Fruit fly (Drosophila melanogaster): Measurements from ENCODE around the gene CG2955.

The CG2955 gene

DNA sequence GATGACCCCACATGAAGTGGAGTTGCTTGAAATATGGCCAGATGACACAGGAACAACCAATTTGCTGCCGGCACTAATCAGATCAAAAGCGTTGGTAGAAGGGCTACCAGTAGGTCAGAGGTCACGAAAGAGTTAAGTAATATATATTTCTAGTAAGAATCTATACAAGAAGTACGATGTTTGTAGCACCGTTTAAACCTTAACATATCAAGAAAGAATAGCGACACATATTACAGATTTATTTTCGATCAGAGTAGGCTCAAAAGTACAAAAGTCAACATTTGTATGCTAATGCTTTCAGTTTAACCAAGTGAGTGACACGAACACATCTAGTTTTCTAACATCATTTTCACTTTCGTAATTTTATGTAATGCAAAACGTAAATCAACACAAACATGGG lies at the start of gene CG2955:
CG2955 (plus strand) TSS at position 301 of the 400 bp plus-strand sequence.
- TF ChIP-seq CG17806 (tag; optimal IDR thresholded peaks at IDR 0.05) (no peak), D1 (tag; optimal IDR thresholded peaks at IDR 0.05) (no peak)

DNA sequence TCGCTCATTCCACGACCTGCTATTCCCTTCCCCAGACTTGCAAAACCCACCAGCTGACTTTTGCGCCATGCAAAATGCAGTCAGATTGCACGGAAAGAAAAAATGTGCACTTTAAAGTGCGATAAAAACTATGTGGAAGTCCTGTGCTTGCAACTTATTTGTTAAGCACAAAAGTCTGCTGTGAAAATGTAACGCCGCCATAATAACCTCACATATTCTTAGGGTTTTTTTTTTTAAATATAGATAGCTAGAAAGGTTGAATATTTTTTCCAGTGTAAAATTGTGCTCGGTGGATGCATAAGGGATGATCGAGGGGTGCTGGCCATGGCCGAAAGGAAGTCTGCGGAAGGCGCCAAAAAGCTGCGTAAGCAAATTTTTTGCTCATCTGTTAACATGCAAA lies 38.9 kb upstream of the CG2955 start:
- TF ChIP-seq EcR (GFP tag; optimal IDR thresholded peaks at IDR 0.05) = no peak
- no peak for TF ChIP-seq CG12605 (GFP tag; IDR thresholded peaks at IDR 0.05)
- peak; percentile 4 for TF ChIP-seq CG9948 (tag; optimal IDR thresholded peaks at IDR 0.05)
- TF ChIP-seq CG13204 (GFP tag; optimal IDR thresholded peaks at IDR 0.05) = no peak
- no peak for TF ChIP-seq Ets98B (GFP tag; IDR thresholded peaks at IDR 0.05)
- peak; percentile 12 for TF ChIP-seq CG34367 (tag; optimal IDR thresholded peaks at IDR 0.05)
- TF ChIP-seq D1 (tag; optimal IDR thresholded peaks at IDR 0.05) = no peak
- no peak for TF ChIP-seq rn (GFP tag; IDR thresholded peaks at IDR 0.05)
- TF ChIP-seq fd96Ca (GFP tag; IDR thresholded peaks at IDR 0.05) = no peak
- no peak for TF ChIP-seq Pif1B (GFP tag; optimal IDR thresholded peaks at IDR 0.05)
- peak; percentile 53 for TF ChIP-seq CG8159 (tag; optimal IDR thresholded peaks at IDR 0.05)
- no peak for TF ChIP-seq CG32121 (GFP tag; IDR thresholded peaks at IDR 0.05)
- peak; percentile 25 for TF ChIP-seq CG17806 (tag; optimal IDR thresholded peaks at IDR 0.05)
- TF ChIP-seq CG10348 (GFP tag; IDR thresholded peaks at IDR 0.05) = no peak
- TF ChIP-seq Pif1A (GFP tag; optimal IDR thresholded peaks at IDR 0.05) = peak; percentile 43
- peak; percentile 43; the same call in 1 of the 3 replicates for TF ChIP-seq CG4496 (GFP tag; IDR thresholded peaks at IDR 0.05)
- peak; percentile 25 for TF ChIP-seq Snoo (tag; optimal IDR thresholded peaks at IDR 0.05)
- TF ChIP-seq CG14655 (GFP tag; optimal IDR thresholded peaks at IDR 0.05) = peak; percentile 30
- TF ChIP-seq gl (tag; optimal IDR thresholded peaks at IDR 0.05) = no peak
- TF ChIP-seq CG15710 (tag; optimal IDR thresholded peaks at IDR 0.05) = peak; percentile 25
- TF ChIP-seq CG8301 (tag; optimal IDR thresholded peaks at IDR 0.05) = no peak

DNA sequence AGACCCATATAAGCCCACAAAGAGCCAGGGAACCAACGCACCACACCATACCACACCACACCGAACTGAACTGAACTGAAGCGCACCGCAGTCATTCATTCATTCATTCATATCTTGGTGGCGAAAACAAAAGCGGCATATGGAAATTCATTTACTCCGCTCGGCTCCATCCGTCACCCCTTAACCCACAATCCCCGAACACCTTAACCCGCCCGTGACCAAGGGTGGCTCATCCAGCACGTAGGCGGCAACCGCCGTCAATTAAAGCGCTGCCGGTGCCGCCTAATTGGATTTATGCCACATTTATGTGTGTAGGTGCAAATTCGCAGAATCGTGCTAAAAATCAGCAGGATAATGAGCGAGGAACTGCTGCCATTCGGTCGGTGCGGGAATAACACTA lies 32.4 kb upstream of the CG2955 start:
- TF ChIP-seq CG14655 (GFP tag; optimal IDR thresholded peaks at IDR 0.05) (no peak), CG12605 (GFP tag; IDR thresholded peaks at IDR 0.05) (no peak), fd96Ca (GFP tag; IDR thresholded peaks at IDR 0.05) (no peak), Pif1B (GFP tag; optimal IDR thresholded peaks at IDR 0.05) (no peak), CG34367 (tag; optimal IDR thresholded peaks at IDR 0.05) (no peak), CG13204 (GFP tag; optimal IDR thresholded peaks at IDR 0.05) (no peak), D1 (tag; optimal IDR thresholded peaks at IDR 0.05) (no peak), CG8301 (tag; optimal IDR thresholded peaks at IDR 0.05) (no peak), Pif1A (GFP tag; optimal IDR thresholded peaks at IDR 0.05) (no peak), CG4496 (GFP tag; IDR thresholded peaks at IDR 0.05) (no peak), CG9948 (tag; optimal IDR thresholded peaks at IDR 0.05) (no peak), Ets98B (GFP tag; IDR thresholded peaks at IDR 0.05) (no peak), CG17806 (tag; optimal IDR thresholded peaks at IDR 0.05) (no peak), Snoo (tag; optimal IDR thresholded peaks at IDR 0.05) (no peak)

DNA sequence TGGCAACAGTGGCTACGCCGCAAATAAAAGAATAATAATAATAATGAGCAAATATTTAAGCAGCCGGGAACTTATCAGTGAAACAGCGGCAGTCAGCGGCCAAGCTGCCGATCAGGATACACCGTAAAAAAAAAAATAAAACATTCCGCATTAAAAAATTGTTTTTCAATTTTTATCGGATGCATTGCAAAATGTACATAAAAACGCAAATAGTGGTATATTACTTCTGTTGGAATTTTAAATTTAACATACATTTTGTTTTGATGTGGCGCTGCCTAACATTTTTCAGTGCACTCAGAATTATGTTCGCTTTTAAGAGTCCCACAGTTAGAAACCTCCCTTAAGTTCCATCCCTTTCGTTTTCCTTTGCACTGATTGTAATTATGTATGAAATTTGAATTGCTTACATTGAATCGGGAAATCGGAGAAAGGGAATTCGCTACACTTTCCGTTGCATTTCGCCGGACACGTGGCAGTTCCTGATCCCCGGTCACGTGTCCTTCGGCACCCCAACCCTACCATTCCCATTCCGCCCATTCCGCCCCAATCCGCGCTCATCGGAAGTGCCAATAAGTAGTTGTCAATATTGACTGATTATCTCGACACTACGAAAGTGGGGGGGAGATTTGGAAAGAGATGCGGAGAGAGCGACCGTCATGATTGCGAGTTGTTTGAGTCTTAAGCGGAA lies 30.0 kb upstream of the CG2955 start:
- TF ChIP-seq gl (tag; optimal IDR thresholded peaks at IDR 0.05) (no peak), CG13204 (GFP tag; optimal IDR thresholded peaks at IDR 0.05) (peak; percentile 1), CG34367 (tag; optimal IDR thresholded peaks at IDR 0.05) (peak; percentile 57), CG10348 (GFP tag; IDR thresholded peaks at IDR 0.05) (no peak), EcR (GFP tag; optimal IDR thresholded peaks at IDR 0.05) (no peak), CG8301 (tag; optimal IDR thresholded peaks at IDR 0.05) (peak; percentile 33), Ets98B (GFP tag; IDR thresholded peaks at IDR 0.05) (peak; percentile 46; the same call in 1 of the 2 replicates), D1 (tag; optimal IDR thresholded peaks at IDR 0.05) (no peak), CG17806 (tag; optimal IDR thresholded peaks at IDR 0.05) (peak; percentile 65), CG9948 (tag; optimal IDR thresholded peaks at IDR 0.05) (peak; percentile 63), Pif1B (GFP tag; optimal IDR thresholded peaks at IDR 0.05) (peak; percentile 66), Pif1A (GFP tag; optimal IDR thresholded peaks at IDR 0.05) (peak; percentile 61), Snoo (tag; optimal IDR thresholded peaks at IDR 0.05) (peak; percentile 70), CG14655 (GFP tag; optimal IDR thresholded peaks at IDR 0.05) (peak; percentile 52), CG15710 (tag; optimal IDR thresholded peaks at IDR 0.05) (peak; percentile 79), CG32121 (GFP tag; IDR thresholded peaks at IDR 0.05) (peak; percentile 65), CG12605 (GFP tag; IDR thresholded peaks at IDR 0.05) (peak; percentile 53), fd96Ca (GFP tag; IDR thresholded peaks at IDR 0.05) (no peak), rn (GFP tag; IDR thresholded peaks at IDR 0.05) (no peak), CG8159 (tag; optimal IDR thresholded peaks at IDR 0.05) (peak; percentile 74), CG4496 (GFP tag; IDR thresholded peaks at IDR 0.05) (peak; percentile 67; the same call in 2 of the 3 replicates)

DNA sequence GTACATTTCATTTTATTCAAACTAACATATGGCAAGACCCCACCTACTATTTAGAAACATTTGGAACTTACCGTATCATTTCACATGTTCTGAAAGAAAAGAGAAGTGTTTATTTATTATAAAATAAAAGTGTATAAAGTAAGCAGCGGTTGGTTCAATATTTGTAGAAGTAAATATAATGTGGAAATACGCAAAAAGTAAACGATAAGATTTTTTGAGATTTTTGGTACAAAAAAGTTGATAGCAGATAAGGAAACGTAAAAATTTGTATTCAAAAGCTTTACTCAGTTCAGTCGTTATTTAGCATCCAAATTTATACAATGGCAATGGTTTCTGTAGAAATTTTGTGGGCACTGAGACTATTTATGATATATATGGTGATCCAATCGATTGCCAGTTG lies 29.0 kb upstream of the CG2955 start, which contains the start of gene Sr-CIII:
Sr-CIII (plus strand) TSS at position 301 of the 400 bp plus-strand sequence.
- TF ChIP-seq CG14655 (GFP tag; optimal IDR thresholded peaks at IDR 0.05) = no peak
- no peak for TF ChIP-seq D1 (tag; optimal IDR thresholded peaks at IDR 0.05)
- no peak for TF ChIP-seq Ets98B (GFP tag; IDR thresholded peaks at IDR 0.05)
- TF ChIP-seq CG17806 (tag; optimal IDR thresholded peaks at IDR 0.05) = no peak
- TF ChIP-seq CG32121 (GFP tag; IDR thresholded peaks at IDR 0.05) = no peak
- no peak for TF ChIP-seq fd96Ca (GFP tag; IDR thresholded peaks at IDR 0.05)
- TF ChIP-seq CG34367 (tag; optimal IDR thresholded peaks at IDR 0.05) = no peak
- TF ChIP-seq CG9948 (tag; optimal IDR thresholded peaks at IDR 0.05) = no peak
- TF ChIP-seq Pif1B (GFP tag; optimal IDR thresholded peaks at IDR 0.05) = no peak
- TF ChIP-seq CG8159 (tag; optimal IDR thresholded peaks at IDR 0.05) = no peak
- no peak for TF ChIP-seq CG15710 (tag; optimal IDR thresholded peaks at IDR 0.05)
- no peak for TF ChIP-seq CG12605 (GFP tag; IDR thresholded peaks at IDR 0.05)
- TF ChIP-seq EcR (GFP tag; optimal IDR thresholded peaks at IDR 0.05) = no peak
- TF ChIP-seq CG10348 (GFP tag; IDR thresholded peaks at IDR 0.05) = no peak
- TF ChIP-seq CG8301 (tag; optimal IDR thresholded peaks at IDR 0.05) = no peak
- no peak for TF ChIP-seq rn (GFP tag; IDR thresholded peaks at IDR 0.05)
- no peak for TF ChIP-seq gl (tag; optimal IDR thresholded peaks at IDR 0.05)
- no peak for TF ChIP-seq Snoo (tag; optimal IDR thresholded peaks at IDR 0.05)
- TF ChIP-seq Pif1A (GFP tag; optimal IDR thresholded peaks at IDR 0.05) = no peak
- no peak for TF ChIP-seq CG4496 (GFP tag; IDR thresholded peaks at IDR 0.05)

Data from whole organism, pupa.